Worm (Caenorhabditis elegans): ENCODE measurements around the gene nhr-72.

The nhr-72 gene

ce11 chrII:3843305-3843704 is 7.2 kb downstream of the nhr-72 start, which contains the start of the genes C17A2.7 and C17A2.3:
Gene C17A2.7, minus strand, starts transcription at chrII:3843405.
Gene C17A2.3, plus strand, starts transcription at chrII:3843609.
- TF ChIP-seq bed-1 (GFP tag; IDR thresholded peaks at IDR 0.05), result no peak
- no peak for TF ChIP-seq ztf-26 (tag; optimal IDR thresholded peaks at IDR 0.05)
- no peak for TF ChIP-seq nhr-80 (tag; optimal IDR thresholded peaks at IDR 0.05)
- TF ChIP-seq mxl-1 (tag; optimal IDR thresholded peaks at IDR 0.05), result no peak
- TF ChIP-seq lsl-1 (GFP tag; optimal IDR thresholded peaks at IDR 0.05), result no peak
- no peak for TF ChIP-seq F37B4.10 (GFP tag; IDR thresholded peaks at IDR 0.05)
- no peak for TF ChIP-seq F57C9.4 (tag; optimal IDR thresholded peaks at IDR 0.05)
- TF ChIP-seq ZK185.1 (tag; optimal IDR thresholded peaks at IDR 0.05; ENCODE audit: poor library complexity, severe bottlenecking), result no peak
- no peak for TF ChIP-seq hsf-1 (GFP tag; IDR thresholded peaks at IDR 0.05)
- no peak for TF ChIP-seq K11D2.4 (GFP tag; IDR thresholded peaks at IDR 0.05)
- no peak for TF ChIP-seq C06A6.2 (GFP tag; conservative IDR thresholded peaks at IDR 0.05)
- no peak for TF ChIP-seq F33H1.4 (GFP tag; IDR thresholded peaks at IDR 0.05)
- no peak for TF ChIP-seq sptf-2 (GFP tag; optimal IDR thresholded peaks at IDR 0.05)
- no peak for TF ChIP-seq madf-3 (GFP tag; IDR thresholded peaks at IDR 0.05)
- no peak for TF ChIP-seq B0019.2 (GFP tag; conservative IDR thresholded peaks at IDR 0.05)
- TF ChIP-seq nhr-179 (tag; optimal IDR thresholded peaks at IDR 0.05), result no peak

- no peak for TF ChIP-seq let-526 (GFP tag; IDR thresholded peaks at IDR 0.05)
- no peak for TF ChIP-seq unc-130 (GFP tag; optimal IDR thresholded peaks at IDR 0.05)
These were observed 11.0 kb downstream of the nhr-72 start, which contains the start of gene C17A2.4 for ce11 chrII:3839562-3839961. Gene C17A2.4, plus strand, starts transcription at chrII:3839862.

ce11 chrII:3835915-3836314 is 14.6 kb downstream of the nhr-72 start, which contains the start of gene oac-4:
Gene oac-4, minus strand, starts transcription at chrII:3836015.
- TF ChIP-seq K12H6.12 (tag; optimal IDR thresholded peaks at IDR 0.05), result no peak
- TF ChIP-seq Y67H2A.10 (GFP tag; conservative IDR thresholded peaks at IDR 0.05), result no peak
- TF ChIP-seq aptf-3 (GFP tag; IDR thresholded peaks at IDR 0.05), result no peak
- no peak for TF ChIP-seq F23B12.7 (tag; optimal IDR thresholded peaks at IDR 0.05; ENCODE audit: insufficient read depth)
- TF ChIP-seq Y56A3A.18 (GFP tag; IDR thresholded peaks at IDR 0.05), result no peak
- TF ChIP-seq egrh-3 (GFP tag; IDR thresholded peaks at IDR 0.05), result no peak
- TF ChIP-seq lin-26 (GFP tag; IDR thresholded peaks at IDR 0.05), result no peak
- no peak for TF ChIP-seq ets-4 (GFP tag; optimal IDR thresholded peaks at IDR 0.05)
- TF ChIP-seq lag-1 (GFP tag; IDR thresholded peaks at IDR 0.05), result no peak
- TF ChIP-seq F10E7.11 (tag; optimal IDR thresholded peaks at IDR 0.05), result no peak
- no peak for TF ChIP-seq ztf-26 (tag; optimal IDR thresholded peaks at IDR 0.05)
- no peak for TF ChIP-seq akir-1 (GFP tag; optimal IDR thresholded peaks at IDR 0.05)
- no peak for TF ChIP-seq mes-4 (tag; optimal IDR thresholded peaks at IDR 0.05)
- no peak for TF ChIP-seq efl-1 (GFP tag; optimal IDR thresholded peaks at IDR 0.05)
- TF ChIP-seq zim-3 (tag; optimal IDR thresholded peaks at IDR 0.05), result no peak

ce11 chrII:3832383-3832782 is 18.2 kb downstream of the nhr-72 start, which contains the start of gene F54D10.9:
Gene F54D10.9, minus strand, starts transcription at chrII:3832483.
- TF ChIP-seq nfya-2 (GFP tag; IDR thresholded peaks at IDR 0.05) (no peak), snpc-3.4 (tag; optimal IDR thresholded peaks at IDR 0.05) (no peak), rpc-1 (optimal IDR thresholded peaks at IDR 0.05) (no peak), rpc-1 (tag; optimal IDR thresholded peaks at IDR 0.05) (no peak), ztf-25 (GFP tag; IDR thresholded peaks at IDR 0.05) (no peak), hsf-1 (GFP tag; IDR thresholded peaks at IDR 0.05) (no peak), ama-1 (optimal IDR thresholded peaks at IDR 0.05) (no peak), ama-1 (GFP tag; optimal IDR thresholded peaks at IDR 0.05) (no peak), madf-3 (GFP tag; IDR thresholded peaks at IDR 0.05) (no peak), somi-1 (GFP tag; optimal IDR thresholded peaks at IDR 0.05) (no peak), him-1 (tag; optimal IDR thresholded peaks at IDR 0.05) (no peak), attf-6 (GFP tag; IDR thresholded peaks at IDR 0.05) (no peak), F52B5.7 (tag; optimal IDR thresholded peaks at IDR 0.05) (no peak), tbp1 (GFP tag; optimal IDR thresholded peaks at IDR 0.05) (no peak), mes-4 (tag; optimal IDR thresholded peaks at IDR 0.05) (no peak), lin-26 (GFP tag; IDR thresholded peaks at IDR 0.05) (no peak), hlh-26 (GFP tag; conservative IDR thresholded peaks at IDR 0.05) (no peak)

All from whole organism, young adult.